Fruit fly (Drosophila melanogaster): Measurements from ENCODE around the gene CG34428.

Gene CG34428

dm6 chr3L:13015195-13015822, 46.2 kb upstream of the CG34428 start, which contains the start of gene MICAL-like (continued):
- TF ChIP-seq ato (GFP tag; IDR thresholded peaks at IDR 0.05; ENCODE audit: partially characterized antibody): peak; percentile 36; the same call in 1 of the 2 replicates
- TF ChIP-seq zf30C (GFP tag; optimal IDR thresholded peaks at IDR 0.05): no peak
- no peak for TF ChIP-seq CG12942 (GFP tag; optimal IDR thresholded peaks at IDR 0.05)
- TF ChIP-seq tna (GFP tag; IDR thresholded peaks at IDR 0.05; ENCODE audit: partially characterized antibody): peak; percentile 72; the same call in 1 of the 2 replicates
- TF ChIP-seq Atf6 (GFP tag; IDR thresholded peaks at IDR 0.05): 0 out of 2 replicates have a peak, but pooled peaks have one; percentile 14
- TF ChIP-seq sim (GFP tag; IDR thresholded peaks at IDR 0.05): no peak
- TF ChIP-seq MBD-R2 (GFP tag; IDR thresholded peaks at IDR 0.05): peak; percentile 65
- peak; percentile 40 for TF ChIP-seq ranshi (GFP tag; IDR thresholded peaks at IDR 0.05)
- TF ChIP-seq dan (GFP tag; IDR thresholded peaks at IDR 0.05): no peak
- no peak for TF ChIP-seq CG4282 (GFP tag; optimal IDR thresholded peaks at IDR 0.05)
- no peak for TF ChIP-seq ftz-f1 (GFP tag; optimal IDR thresholded peaks at IDR 0.05)
- TF ChIP-seq CG3726 (GFP tag; IDR thresholded peaks at IDR 0.05): no peak
- no peak for TF ChIP-seq CG7271 (tag; optimal IDR thresholded peaks at IDR 0.05)
- no peak for TF ChIP-seq onecut (GFP tag; IDR thresholded peaks at IDR 0.05)
- no peak for TF ChIP-seq emc (GFP tag; optimal IDR thresholded peaks at IDR 0.05)
- TF ChIP-seq CG9727 (GFP tag; optimal IDR thresholded peaks at IDR 0.05): no peak
- peak; percentile 80 for TF ChIP-seq hb (GFP tag; IDR thresholded peaks at IDR 0.05; ENCODE audit: partially characterized antibody)
- TF ChIP-seq Atf-2 (GFP tag; optimal IDR thresholded peaks at IDR 0.05): no peak
- TF ChIP-seq ara (GFP tag; IDR thresholded peaks at IDR 0.05): no peak
- no peak for TF ChIP-seq CG18476 (GFP tag; optimal IDR thresholded peaks at IDR 0.05)
- TF ChIP-seq CG8359 (GFP tag; optimal IDR thresholded peaks at IDR 0.05; ENCODE audit: borderline replicate concordance): no peak
- TF ChIP-seq inv (GFP tag; IDR thresholded peaks at IDR 0.05; ENCODE audit: partially characterized antibody): peak; percentile 90
- no peak for TF ChIP-seq Hand (GFP tag; optimal IDR thresholded peaks at IDR 0.05)
- TF ChIP-seq Hr3 (GFP tag; optimal IDR thresholded peaks at IDR 0.05): no peak
- TF ChIP-seq HLHmδ (GFP tag; optimal IDR thresholded peaks at IDR 0.05): no peak
- peak; percentile 73 for TF ChIP-seq amos (GFP tag; IDR thresholded peaks at IDR 0.05; ENCODE audit: partially characterized antibody)
- TF ChIP-seq Asciz (GFP tag; optimal IDR thresholded peaks at IDR 0.05): no peak
- no peak for TF ChIP-seq CG7987 (GFP tag; optimal IDR thresholded peaks at IDR 0.05)
- TF ChIP-seq CG11504 (tag; optimal IDR thresholded peaks at IDR 0.05): no peak
- TF ChIP-seq CG8924 (tag; optimal IDR thresholded peaks at IDR 0.05): no peak
- TF ChIP-seq CG12299 (tag; optimal IDR thresholded peaks at IDR 0.05): no peak
- peak in 1 of 2 experiments; percentile 1 for TF ChIP-seq tll (GFP tag; optimal IDR thresholded peaks at IDR 0.05)
- no peak for TF ChIP-seq CG15696 (tag; optimal IDR thresholded peaks at IDR 0.05)
- no peak for TF ChIP-seq CG10431 (GFP tag; optimal IDR thresholded peaks at IDR 0.05)
- no peak for TF ChIP-seq Ssrp (tag; optimal IDR thresholded peaks at IDR 0.05)
- TF ChIP-seq gcm (GFP tag; optimal IDR thresholded peaks at IDR 0.05): no peak
- TF ChIP-seq CG17186 (GFP tag; optimal IDR thresholded peaks at IDR 0.05): no peak
- peak; percentile 71 for TF ChIP-seq stwl (tag; optimal IDR thresholded peaks at IDR 0.05)
- TF ChIP-seq CG16779 (GFP tag; IDR thresholded peaks at IDR 0.05): no peak
- TF ChIP-seq Ravus (GFP tag; IDR thresholded peaks at IDR 0.05): no peak
- no peak for TF ChIP-seq sc (optimal IDR thresholded peaks at IDR 0.05)
- TF ChIP-seq sc (GFP tag; optimal IDR thresholded peaks at IDR 0.05): no peak
- no peak for TF ChIP-seq schlank (tag; optimal IDR thresholded peaks at IDR 0.05)
- no peak for TF ChIP-seq H15 (GFP tag; IDR thresholded peaks at IDR 0.05)
- no peak for TF ChIP-seq ro (GFP tag; IDR thresholded peaks at IDR 0.05)
- TF ChIP-seq Chrac-16 (GFP tag; optimal IDR thresholded peaks at IDR 0.05): no peak
- no peak for TF ChIP-seq CG9215 (GFP tag; IDR thresholded peaks at IDR 0.05)
- no peak for TF ChIP-seq Drgx (GFP tag; IDR thresholded peaks at IDR 0.05)
- TF ChIP-seq CG7786 (GFP tag; optimal IDR thresholded peaks at IDR 0.05): peak; percentile 22
- peak; percentile 0 for TF ChIP-seq eyg (GFP tag; optimal IDR thresholded peaks at IDR 0.05)

All from whole organism, embryonic.